Worm (Caenorhabditis elegans): Measurements from ENCODE around the gene chil-6.

Gene chil-6

DNA sequence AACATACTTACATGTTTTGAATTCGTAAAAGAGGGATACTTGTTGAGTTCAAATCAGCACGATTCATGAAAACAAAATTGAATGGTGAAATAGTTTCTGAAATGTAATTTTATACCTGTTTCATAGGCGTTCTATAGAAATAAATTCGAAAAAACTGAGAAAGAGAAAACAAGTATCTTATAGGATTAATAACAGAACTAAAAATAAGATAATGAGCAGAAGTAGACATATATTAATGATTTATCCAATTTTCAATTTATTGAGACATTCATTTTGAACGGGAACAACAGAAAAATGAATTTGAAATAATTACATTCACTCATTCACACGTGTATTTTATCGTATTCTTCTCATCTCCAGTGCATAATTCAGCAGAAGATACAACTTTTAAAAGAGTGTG lies at the start of gene chil-6:
Gene chil-6, minus strand, starts transcription at position 101 of the 400 bp plus-strand sequence.
- TF ChIP-seq F13C5.2 (tag; optimal IDR thresholded peaks at IDR 0.05) (no peak), tbx-11 (GFP tag; IDR thresholded peaks at IDR 0.05) (no peak), hnd-1 (tag; optimal IDR thresholded peaks at IDR 0.05) (no peak), ceh-13 (GFP tag; optimal IDR thresholded peaks at IDR 0.05) (no peak), ama-1 (optimal IDR thresholded peaks at IDR 0.05) (no peak), hmbx-1 (tag; optimal IDR thresholded peaks at IDR 0.05) (no peak), flt-1 (GFP tag; IDR thresholded peaks at IDR 0.05) (no peak), aly-1 (tag; optimal IDR thresholded peaks at IDR 0.05) (no peak), tbx-37 (GFP tag; conservative IDR thresholded peaks at IDR 0.05) (no peak), tra-4 (tag; optimal IDR thresholded peaks at IDR 0.05) (no peak), scrt-1 (GFP tag; IDR thresholded peaks at IDR 0.05) (no peak), B0310.2 (tag; optimal IDR thresholded peaks at IDR 0.05) (no peak), ets-7 (tag; optimal IDR thresholded peaks at IDR 0.05) (no peak), pes-1 (GFP tag; IDR thresholded peaks at IDR 0.05) (no peak), hmg-4 (GFP tag; optimal IDR thresholded peaks at IDR 0.05) (no peak), ceh-36 (tag; optimal IDR thresholded peaks at IDR 0.05) (no peak), sea-1 (GFP tag; conservative IDR thresholded peaks at IDR 0.05) (no peak)

DNA sequence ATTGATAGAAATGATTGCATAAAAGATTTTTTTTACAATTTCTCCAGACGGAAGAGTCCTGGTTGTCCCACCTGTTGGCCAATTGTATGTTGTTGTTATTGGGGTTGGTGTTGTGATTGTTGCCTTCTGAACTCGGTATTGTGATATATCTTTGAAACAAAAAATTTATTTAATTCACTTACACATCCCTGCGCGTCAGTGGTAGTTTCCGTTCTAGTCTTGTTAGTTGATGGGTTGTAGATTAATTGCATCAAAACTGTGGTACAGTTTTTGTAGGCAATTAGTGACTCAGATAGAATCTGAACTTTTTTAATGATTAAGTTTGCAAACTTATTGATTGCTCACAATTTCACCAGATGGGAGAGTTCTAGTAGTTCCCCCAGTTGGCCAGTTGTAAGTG lies 46.8 kb upstream of the chil-6 start:
- TF ChIP-seq pes-1 (GFP tag; IDR thresholded peaks at IDR 0.05), result no peak
- TF ChIP-seq sea-1 (GFP tag; conservative IDR thresholded peaks at IDR 0.05), result no peak
- no peak for TF ChIP-seq hmbx-1 (tag; optimal IDR thresholded peaks at IDR 0.05)
- no peak for TF ChIP-seq hnd-1 (tag; optimal IDR thresholded peaks at IDR 0.05)
- TF ChIP-seq tbx-11 (GFP tag; IDR thresholded peaks at IDR 0.05), result no peak
- no peak for TF ChIP-seq tbx-37 (GFP tag; conservative IDR thresholded peaks at IDR 0.05)
- TF ChIP-seq flt-1 (GFP tag; IDR thresholded peaks at IDR 0.05), result no peak
- TF ChIP-seq hmg-4 (GFP tag; optimal IDR thresholded peaks at IDR 0.05), result no peak

DNA sequence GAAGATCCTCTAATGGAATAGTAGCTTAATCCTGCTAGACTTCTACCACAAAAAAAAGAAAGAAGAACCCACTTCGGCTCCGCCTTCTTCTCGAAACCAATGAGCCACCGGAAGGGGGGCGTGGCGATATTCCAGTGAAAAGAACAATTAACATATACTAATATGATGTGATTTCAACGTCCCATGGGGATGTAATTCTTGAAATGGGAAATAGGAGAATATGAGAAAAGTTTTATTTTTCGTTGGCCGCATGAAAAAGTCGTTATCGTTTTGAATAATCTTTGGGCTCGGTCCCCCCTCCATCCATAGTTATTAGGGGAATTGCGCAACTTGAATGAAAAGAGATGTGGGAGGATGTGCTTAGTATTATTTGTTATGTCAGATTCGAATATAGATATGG lies 42.6 kb upstream of the chil-6 start, which contains the start of gene unc-4:
Gene unc-4, minus strand, starts transcription at position 101 of the 400 bp plus-strand sequence.
- TF ChIP-seq sea-1 (GFP tag; conservative IDR thresholded peaks at IDR 0.05) (no peak), tbx-11 (GFP tag; IDR thresholded peaks at IDR 0.05) (no peak), hnd-1 (tag; optimal IDR thresholded peaks at IDR 0.05) (no peak), hmg-4 (GFP tag; optimal IDR thresholded peaks at IDR 0.05) (no peak), pes-1 (GFP tag; IDR thresholded peaks at IDR 0.05) (no peak)

DNA sequence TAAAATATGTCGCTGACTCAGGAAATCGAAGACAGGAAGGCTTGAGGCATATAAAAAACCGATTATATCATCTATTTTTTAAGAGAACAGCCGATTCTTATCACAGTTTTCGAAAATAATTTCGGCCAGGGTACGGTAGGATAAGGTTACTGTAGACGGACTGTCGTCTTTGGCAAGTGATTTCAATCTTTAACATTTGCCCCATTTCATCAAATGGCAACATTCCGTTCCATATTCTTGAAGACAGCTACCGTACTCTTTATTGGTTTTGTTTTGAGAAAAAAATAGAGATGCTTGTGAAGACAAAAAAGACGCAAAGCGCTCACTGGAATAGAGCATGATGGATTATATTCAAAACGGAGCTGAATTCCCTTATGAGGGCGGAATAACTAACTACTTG lies 41.1 kb upstream of the chil-6 start:
- TF ChIP-seq hnd-1 (tag; optimal IDR thresholded peaks at IDR 0.05), result no peak
- no peak for TF ChIP-seq scrt-1 (GFP tag; IDR thresholded peaks at IDR 0.05)
- no peak for TF ChIP-seq flt-1 (GFP tag; IDR thresholded peaks at IDR 0.05)
- TF ChIP-seq ets-7 (tag; optimal IDR thresholded peaks at IDR 0.05), result no peak
- no peak for TF ChIP-seq sea-1 (GFP tag; conservative IDR thresholded peaks at IDR 0.05)
- TF ChIP-seq ceh-36 (tag; optimal IDR thresholded peaks at IDR 0.05), result no peak
- no peak for TF ChIP-seq tbx-37 (GFP tag; conservative IDR thresholded peaks at IDR 0.05)
- no peak for TF ChIP-seq F13C5.2 (tag; optimal IDR thresholded peaks at IDR 0.05)
- no peak for TF ChIP-seq hmbx-1 (tag; optimal IDR thresholded peaks at IDR 0.05)
- no peak for TF ChIP-seq ama-1 (optimal IDR thresholded peaks at IDR 0.05)
- no peak for TF ChIP-seq hmg-4 (GFP tag; optimal IDR thresholded peaks at IDR 0.05)
- TF ChIP-seq tbx-11 (GFP tag; IDR thresholded peaks at IDR 0.05), result no peak
- no peak for TF ChIP-seq ceh-13 (GFP tag; optimal IDR thresholded peaks at IDR 0.05)
- no peak for TF ChIP-seq B0310.2 (tag; optimal IDR thresholded peaks at IDR 0.05)
- no peak for TF ChIP-seq aly-1 (tag; optimal IDR thresholded peaks at IDR 0.05)
- no peak for TF ChIP-seq pes-1 (GFP tag; IDR thresholded peaks at IDR 0.05)

DNA sequence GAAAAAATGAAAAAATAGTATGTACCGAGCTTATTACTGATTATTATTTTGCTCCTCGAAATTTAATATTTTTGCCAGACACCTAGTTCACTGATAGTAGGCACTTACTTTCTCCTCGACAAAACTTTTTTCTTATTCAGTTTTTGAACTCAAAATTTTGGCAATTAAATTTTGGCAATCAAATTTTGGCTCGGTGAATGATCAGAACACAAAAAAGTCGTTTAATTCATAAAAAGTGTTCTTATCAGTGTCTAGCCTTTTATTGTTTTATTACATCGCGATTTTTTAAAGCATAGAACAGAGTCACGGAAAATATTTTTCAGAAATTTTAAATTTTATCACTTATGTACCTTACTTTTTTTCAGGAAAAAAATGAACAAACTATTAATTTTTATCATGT lies 37.5 kb upstream of the chil-6 start:
- TF ChIP-seq flt-1 (GFP tag; IDR thresholded peaks at IDR 0.05) (no peak), tra-4 (tag; optimal IDR thresholded peaks at IDR 0.05) (no peak), ceh-13 (GFP tag; optimal IDR thresholded peaks at IDR 0.05) (no peak), F13C5.2 (tag; optimal IDR thresholded peaks at IDR 0.05) (no peak), hmbx-1 (tag; optimal IDR thresholded peaks at IDR 0.05) (no peak), hnd-1 (tag; optimal IDR thresholded peaks at IDR 0.05) (no peak), ama-1 (optimal IDR thresholded peaks at IDR 0.05) (no peak), scrt-1 (GFP tag; IDR thresholded peaks at IDR 0.05) (no peak), tbx-11 (GFP tag; IDR thresholded peaks at IDR 0.05) (no peak), tbx-37 (GFP tag; conservative IDR thresholded peaks at IDR 0.05) (no peak), ceh-36 (tag; optimal IDR thresholded peaks at IDR 0.05) (no peak), sea-1 (GFP tag; conservative IDR thresholded peaks at IDR 0.05) (no peak), aly-1 (tag; optimal IDR thresholded peaks at IDR 0.05) (no peak), B0310.2 (tag; optimal IDR thresholded peaks at IDR 0.05) (no peak), hmg-4 (GFP tag; optimal IDR thresholded peaks at IDR 0.05) (no peak), ets-7 (tag; optimal IDR thresholded peaks at IDR 0.05) (no peak)

DNA sequence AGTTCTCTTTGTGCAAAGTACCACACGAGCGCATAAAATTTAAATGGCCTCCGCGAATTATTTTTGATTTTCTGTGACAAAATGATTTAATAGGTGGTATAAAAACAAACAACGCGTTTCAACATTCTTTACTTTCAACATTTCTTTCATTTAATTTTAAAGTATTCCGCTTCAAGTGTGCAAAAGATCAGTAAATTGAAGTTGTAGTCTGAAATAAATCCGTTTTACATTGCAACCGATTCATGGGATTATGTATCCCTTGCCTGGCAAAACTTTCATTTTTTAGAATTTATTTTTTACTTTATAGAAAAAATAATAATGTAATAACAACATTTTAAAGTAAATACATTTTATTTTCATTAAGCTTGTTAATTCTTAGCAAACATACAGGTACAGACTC lies 36.7 kb upstream of the chil-6 start, which contains the start of gene F26C11.1:
Gene F26C11.1, plus strand, starts transcription at position 301 of the 400 bp plus-strand sequence.
- no peak for TF ChIP-seq F13C5.2 (tag; optimal IDR thresholded peaks at IDR 0.05)
- TF ChIP-seq hnd-1 (tag; optimal IDR thresholded peaks at IDR 0.05), result no peak
- no peak for TF ChIP-seq hmg-4 (GFP tag; optimal IDR thresholded peaks at IDR 0.05)
- TF ChIP-seq B0310.2 (tag; optimal IDR thresholded peaks at IDR 0.05), result no peak
- TF ChIP-seq scrt-1 (GFP tag; IDR thresholded peaks at IDR 0.05), result no peak

DNA sequence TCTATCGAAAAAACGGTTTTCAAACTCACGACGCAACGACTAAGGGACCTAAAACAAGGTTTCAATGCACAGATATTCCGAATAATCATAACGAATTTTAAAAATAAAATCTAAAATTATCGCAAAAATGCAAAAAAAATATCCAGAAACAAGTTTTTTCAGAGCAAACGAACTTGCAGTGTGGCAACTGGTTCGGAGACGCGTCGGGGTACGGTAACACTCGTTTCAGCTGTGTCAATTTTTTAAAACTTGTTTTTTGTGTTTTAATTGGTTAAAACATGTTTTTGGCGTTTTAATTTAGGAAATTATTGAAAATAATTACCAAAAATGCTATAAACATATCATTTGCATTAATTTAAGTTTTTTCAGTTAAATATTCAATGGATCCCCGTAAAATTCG lies 34.7 kb upstream of the chil-6 start, which contains the start of gene C08H9.16:
Gene C08H9.16, plus strand, starts transcription at position 370 of the 400 bp plus-strand sequence.
- TF ChIP-seq ama-1 (optimal IDR thresholded peaks at IDR 0.05), result no peak
- TF ChIP-seq pes-1 (GFP tag; IDR thresholded peaks at IDR 0.05), result no peak
- TF ChIP-seq tbx-11 (GFP tag; IDR thresholded peaks at IDR 0.05), result no peak
- TF ChIP-seq tra-4 (tag; optimal IDR thresholded peaks at IDR 0.05), result no peak
- no peak for TF ChIP-seq hmg-4 (GFP tag; optimal IDR thresholded peaks at IDR 0.05)
- TF ChIP-seq ceh-36 (tag; optimal IDR thresholded peaks at IDR 0.05), result no peak
- no peak for TF ChIP-seq flt-1 (GFP tag; IDR thresholded peaks at IDR 0.05)
- TF ChIP-seq hmbx-1 (tag; optimal IDR thresholded peaks at IDR 0.05), result no peak
- no peak for TF ChIP-seq hnd-1 (tag; optimal IDR thresholded peaks at IDR 0.05)
- no peak for TF ChIP-seq scrt-1 (GFP tag; IDR thresholded peaks at IDR 0.05)
- TF ChIP-seq tbx-37 (GFP tag; conservative IDR thresholded peaks at IDR 0.05), result no peak
- TF ChIP-seq F13C5.2 (tag; optimal IDR thresholded peaks at IDR 0.05), result no peak

DNA sequence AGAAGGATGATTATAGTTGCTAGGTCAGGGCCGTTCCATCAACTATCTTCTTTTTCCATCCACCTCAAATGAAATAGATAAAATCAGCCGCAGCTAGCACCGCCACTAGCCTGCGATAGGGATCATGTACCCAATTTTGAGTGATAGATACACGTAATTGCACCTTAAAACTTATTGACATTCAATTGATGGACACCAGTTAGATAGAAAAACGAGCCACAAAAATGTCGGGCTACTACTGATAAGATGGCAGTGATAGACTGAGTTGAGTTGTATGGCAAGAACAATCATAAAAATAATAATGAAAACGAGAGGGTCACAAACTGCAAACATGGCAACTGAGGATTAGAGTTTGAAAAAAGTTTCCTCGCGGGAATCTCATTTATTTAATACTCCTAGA lies 34.1 kb upstream of the chil-6 start:
- TF ChIP-seq F13C5.2 (tag; optimal IDR thresholded peaks at IDR 0.05) (no peak), scrt-1 (GFP tag; IDR thresholded peaks at IDR 0.05) (no peak), hnd-1 (tag; optimal IDR thresholded peaks at IDR 0.05) (no peak), sea-1 (GFP tag; conservative IDR thresholded peaks at IDR 0.05) (no peak), aly-1 (tag; optimal IDR thresholded peaks at IDR 0.05) (no peak), tbx-11 (GFP tag; IDR thresholded peaks at IDR 0.05) (no peak), flt-1 (GFP tag; IDR thresholded peaks at IDR 0.05) (no peak), tbx-37 (GFP tag; conservative IDR thresholded peaks at IDR 0.05) (no peak), pes-1 (GFP tag; IDR thresholded peaks at IDR 0.05) (no peak), ceh-36 (tag; optimal IDR thresholded peaks at IDR 0.05) (no peak), hmbx-1 (tag; optimal IDR thresholded peaks at IDR 0.05) (no peak), tra-4 (tag; optimal IDR thresholded peaks at IDR 0.05) (no peak), B0310.2 (tag; optimal IDR thresholded peaks at IDR 0.05) (no peak)
